Fruit fly (Drosophila melanogaster) whole organism, embryonic: ENCODE measurements around the gene Pak.

ENCODE experiments used
- Abd-B ChIP-seq: fragments of 200-800 bp; sonication (Bioruptor generic); optimal IDR thresholded peaks from 2 replicates; lab custom pipeline; 2018; ENCODE audit warnings: missing biosample characterization, mild to moderate bottlenecking, missing genetic modification characterization, moderate library complexity
- Atf3 ChIP-seq: fragments of 200-800 bp; sonication (Bioruptor generic); optimal IDR thresholded peaks from 3 replicates; lab custom pipeline; 2016; ENCODE audit warnings: missing biosample characterization, missing genetic modification characterization
- BEAF-32 ChIP-seq: fragments of 200-800 bp; sonication (Bioruptor generic); optimal IDR thresholded peaks from 3 replicates; lab custom pipeline; 2017; ENCODE audit warnings: missing biosample characterization, missing genetic modification characterization, mild to moderate bottlenecking, moderate library complexity, missing genetic modification reagents
- Bteb2 ChIP-seq: fragments of 200-800 bp; sonication (Bioruptor generic); optimal IDR thresholded peaks from 2 replicates; lab custom pipeline; 2016; ENCODE audit warnings: missing biosample characterization, missing genetic modification characterization
- CG10267 ChIP-seq: fragments of 200-800 bp; sonication (Bioruptor generic); optimal IDR thresholded peaks from 2 replicates; lab custom pipeline; 2018; ENCODE audit warnings: missing biosample characterization, mild to moderate bottlenecking, missing genetic modification characterization, moderate library complexity
- CG11560 ChIP-seq: fragments of 200-800 bp; sonication (Bioruptor generic); IDR thresholded peaks from 3 replicates; pipeline ENCODE4 v1.3.6; 2022; ENCODE audit warnings: missing biosample characterization, missing genetic modification characterization
- CG11696 ChIP-seq: fragments of 200-800 bp; sonication (Bioruptor generic); IDR thresholded peaks from 2 replicates; pipeline ENCODE4 v1.3.6; 2022; ENCODE audit warnings: missing biosample characterization, missing genetic modification characterization
- CG12659 ChIP-seq: fragments of 200-800 bp; sonication (Bioruptor generic); optimal IDR thresholded peaks from 3 replicates; lab custom pipeline; 2017; ENCODE audit warnings: mild to moderate bottlenecking, missing biosample characterization, missing genetic modification reagents, missing genetic modification characterization
- CG14441 ChIP-seq: fragments of 200-800 bp; sonication (Bioruptor generic); IDR thresholded peaks from 2 replicates; pipeline ENCODE4 v1.3.6; 2022; ENCODE audit warnings: missing biosample characterization, missing genetic modification characterization
- CG14710 ChIP-seq: fragments of 200-800 bp; sonication (Bioruptor generic); optimal IDR thresholded peaks from 3 replicates; lab custom pipeline; 2019; ENCODE audit warnings: missing biosample characterization, mild to moderate bottlenecking, missing genetic modification characterization, moderate library complexity
- CG1602 ChIP-seq: fragments of 200-800 bp; sonication (Bioruptor generic); optimal IDR thresholded peaks from 3 replicates; lab custom pipeline; 2016; ENCODE audit warnings: missing biosample characterization, missing genetic modification characterization
- CG16813 ChIP-seq: fragments of 200-800 bp; sonication (Bioruptor generic); IDR thresholded peaks from 3 replicates; pipeline ENCODE4 v1.3.6; 2022; ENCODE audit warnings: missing biosample characterization, missing genetic modification characterization; ENCODE audit not compliant: partially characterized antibody
- CG18011 ChIP-seq: fragments of 200-800 bp; sonication (Bioruptor generic); optimal IDR thresholded peaks from 2 replicates; lab custom pipeline; 2017; ENCODE audit warnings: missing biosample characterization, missing genetic modification characterization, mild to moderate bottlenecking, moderate library complexity, missing genotype
- CG2120 ChIP-seq: fragments of 200-800 bp; sonication (Bioruptor generic); optimal IDR thresholded peaks from 3 replicates; lab custom pipeline; 2016; ENCODE audit warnings: missing biosample characterization, missing genetic modification characterization
- CG2129 ChIP-seq: fragments of 200-800 bp; sonication (Bioruptor generic); IDR thresholded peaks from 2 replicates; pipeline ENCODE4 v1.3.6; 2022; ENCODE audit warnings: missing biosample characterization, missing genetic modification characterization; ENCODE audit not compliant: partially characterized antibody
- CG31441 ChIP-seq: fragments of 200-800 bp; sonication (Bioruptor generic); IDR thresholded peaks from 2 replicates; pipeline ENCODE4 v1.3.6; 2022; ENCODE audit warnings: missing biosample characterization, missing genetic modification characterization
- CG33557 ChIP-seq: fragments of 200-800 bp; sonication (Bioruptor generic); optimal IDR thresholded peaks from 2 replicates; lab custom pipeline; 2019; ENCODE audit warnings: missing biosample characterization, mild to moderate bottlenecking, missing genetic modification characterization, moderate library complexity
- CG34224 ChIP-seq: fragments of 200-800 bp; sonication (Bioruptor generic); IDR thresholded peaks from 3 replicates; pipeline ENCODE4 v1.3.6; 2022; ENCODE audit warnings: missing biosample characterization, missing genetic modification characterization; ENCODE audit not compliant: partially characterized antibody
- CG3995 ChIP-seq: fragments of 200-800 bp; sonication (Bioruptor generic); optimal IDR thresholded peaks from 3 replicates; lab custom pipeline; 2016; ENCODE audit warnings: missing biosample characterization, missing genetic modification characterization
- CG42726 ChIP-seq: fragments of 200-800 bp; sonication (Bioruptor generic); IDR thresholded peaks from 2 replicates; pipeline ENCODE4 v1.3.6; 2022; ENCODE audit warnings: missing biosample characterization, missing genetic modification characterization; ENCODE audit not compliant: partially characterized antibody
- CG6791 ChIP-seq: fragments of 200-800 bp; sonication (Bioruptor generic); IDR thresholded peaks from 3 replicates; pipeline ENCODE4 v1.3.6; 2022; ENCODE audit warnings: missing biosample characterization, missing genetic modification characterization; ENCODE audit not compliant: partially characterized antibody
- CG8290 ChIP-seq, 3 experiments: fragments of 200-800 bp; sonication (Bioruptor generic); optimal IDR thresholded peaks; 2 replicates each; lab custom pipeline; 2016 to 2019; ENCODE audit warnings: missing biosample characterization in 3 of 3, missing genetic modification characterization in 3 of 3, mild to moderate bottlenecking in 2 of 3, moderate library complexity in 1 of 3
- CG9932 ChIP-seq: fragments of 200-800 bp; sonication (Bioruptor generic); IDR thresholded peaks from 2 replicates; pipeline ENCODE4 v1.3.6; 2022; ENCODE audit warnings: missing biosample characterization, missing genetic modification characterization
- Deaf1 ChIP-seq: fragments of 200-800 bp; optimal IDR thresholded peaks from 3 replicates; lab custom pipeline; 2019; ENCODE audit warnings: missing biosample characterization, mild to moderate bottlenecking, missing genetic modification characterization, moderate library complexity
- Dll ChIP-seq: fragments of 200-800 bp; sonication (Bioruptor generic); IDR thresholded peaks from 4 replicates; pipeline ENCODE4 v1.3.6; 2022; ENCODE audit warnings: missing biosample characterization, missing genetic modification characterization; ENCODE audit not compliant: partially characterized antibody
- Doc3 ChIP-seq: fragments of 200-800 bp; sonication (Bioruptor generic); IDR thresholded peaks from 3 replicates; pipeline ENCODE4 v1.3.6; 2022; ENCODE audit warnings: missing biosample characterization, missing genetic modification characterization; ENCODE audit not compliant: partially characterized antibody
- Ptx1 ChIP-seq: fragments of 200-800 bp; sonication (Bioruptor generic); IDR thresholded peaks from 2 replicates; pipeline ENCODE4 v1.3.6; 2022; ENCODE audit warnings: missing biosample characterization, missing genetic modification characterization
- chinmo ChIP-seq: fragments of 200-800 bp; sonication (Bioruptor generic); IDR thresholded peaks from 4 replicates; pipeline ENCODE4 v1.3.6; 2022; ENCODE audit warnings: missing biosample characterization, missing genetic modification characterization; ENCODE audit not compliant: partially characterized antibody
- da ChIP-seq: fragments of 200-800 bp; sonication (Bioruptor generic); optimal IDR thresholded peaks from 2 replicates; lab custom pipeline; 2016; ENCODE audit warnings: missing biosample characterization, missing genetic modification characterization
- emc ChIP-seq: fragments of 200-800 bp; sonication (Bioruptor generic); optimal IDR thresholded peaks from 2 replicates; lab custom pipeline; 2016; ENCODE audit warnings: missing biosample characterization, missing genetic modification characterization
- eyg ChIP-seq: fragments of 200-800 bp; sonication (Bioruptor generic); optimal IDR thresholded peaks from 3 replicates; lab custom pipeline; 2016; ENCODE audit warnings: missing biosample characterization, missing genetic modification characterization
- gem ChIP-seq: fragments of 200-800 bp; sonication (Bioruptor generic); optimal IDR thresholded peaks from 2 replicates; lab custom pipeline; 2019; ENCODE audit warnings: missing biosample characterization, mild to moderate bottlenecking, missing genetic modification characterization, moderate library complexity
- gsb ChIP-seq: fragments of 200-800 bp; sonication (Bioruptor generic); IDR thresholded peaks from 2 replicates; pipeline ENCODE4 v1.3.6; 2022; ENCODE audit warnings: missing biosample characterization, missing genetic modification characterization
- mld ChIP-seq: fragments of 200-800 bp; sonication (Bioruptor generic); IDR thresholded peaks from 3 replicates; pipeline ENCODE4 v1.3.6; 2022; ENCODE audit warnings: missing biosample characterization, missing genetic modification characterization; ENCODE audit not compliant: partially characterized antibody
- nerfin-2 ChIP-seq: fragments of 200-800 bp; sonication (Bioruptor generic); IDR thresholded peaks from 2 replicates; pipeline ENCODE4 v1.3.6; 2022; ENCODE audit warnings: missing biosample characterization, missing genetic modification characterization; ENCODE audit not compliant: partially characterized antibody
- phol ChIP-seq: fragments of 200-800 bp; sonication (Bioruptor generic); optimal IDR thresholded peaks from 3 replicates; lab custom pipeline; 2018; ENCODE audit warnings: missing biosample characterization, mild to moderate bottlenecking, missing genetic modification characterization, moderate library complexity
- salm ChIP-seq: fragments of 200-800 bp; sonication (Bioruptor generic); optimal IDR thresholded peaks from 2 replicates; lab custom pipeline; 2018; ENCODE audit warnings: missing biosample characterization, mild to moderate bottlenecking, missing genetic modification characterization
- scrt ChIP-seq: fragments of 200-800 bp; sonication (Bioruptor generic); optimal IDR thresholded peaks from 2 replicates; lab custom pipeline; 2018; ENCODE audit warnings: missing biosample characterization, mild to moderate bottlenecking, missing genetic modification characterization, moderate library complexity
- sd ChIP-seq: fragments of 200-800 bp; sonication (Bioruptor generic); optimal IDR thresholded peaks from 3 replicates; lab custom pipeline; 2018; ENCODE audit warnings: missing biosample characterization, mild to moderate bottlenecking, missing genetic modification characterization, moderate library complexity
- sens ChIP-seq: fragments of 200-800 bp; sonication (Bioruptor generic); peaks from one replicate; lab custom pipeline; 2016; ENCODE audit warnings: missing biosample characterization, missing genetic modification characterization
- sim ChIP-seq: fragments of 200-800 bp; sonication (Bioruptor generic); IDR thresholded peaks from 2 replicates; pipeline ENCODE4 v1.3.6; 2022; ENCODE audit warnings: missing biosample characterization, missing genetic modification characterization
- sna ChIP-seq: fragments of 200-800 bp; sonication (Bioruptor generic); IDR thresholded peaks from 2 replicates; pipeline ENCODE4 v1.3.6; 2022; ENCODE audit warnings: missing biosample characterization, missing genetic modification characterization; ENCODE audit not compliant: partially characterized antibody
- tll ChIP-seq, 2 experiments: fragments of 200-800 bp in 1 of 2; fragments of >200 bp in 1 of 2; sonication (Bioruptor generic) in 1 of 2; optimal IDR thresholded peaks; 2 replicates each; lab custom pipeline; 2017 to 2019; ENCODE audit warnings: missing biosample characterization in 2 of 2, missing genetic modification characterization in 2 of 2, mild to moderate bottlenecking in 1 of 2, moderate library complexity in 1 of 2
- tna ChIP-seq: fragments of 200-800 bp; sonication (Bioruptor generic); IDR thresholded peaks from 2 replicates; pipeline ENCODE4 v1.3.6; 2022; ENCODE audit warnings: missing biosample characterization, missing genetic modification characterization; ENCODE audit not compliant: partially characterized antibody
- trem ChIP-seq: fragments of 200-800 bp; optimal IDR thresholded peaks from 3 replicates; lab custom pipeline; 2019; ENCODE audit warnings: missing biosample characterization, mild to moderate bottlenecking, missing genetic modification characterization, moderate library complexity
- vnd ChIP-seq: fragments of 200-800 bp; sonication (Bioruptor generic); IDR thresholded peaks from 3 replicates; pipeline ENCODE4 v1.3.6; 2022; ENCODE audit warnings: missing biosample characterization, missing genetic modification characterization; ENCODE audit not compliant: partially characterized antibody
- zen2 ChIP-seq: fragments of 200-800 bp; sonication (Bioruptor generic); IDR thresholded peaks from 3 replicates; pipeline ENCODE4 v1.3.6; 2022; ENCODE audit warnings: missing biosample characterization, missing genetic modification characterization; ENCODE audit not compliant: partially characterized antibody
- zfh2 ChIP-seq: fragments of 200-800 bp; sonication (Bioruptor generic); optimal IDR thresholded peaks from 2 replicates; lab custom pipeline; 2016; ENCODE audit warnings: missing biosample characterization, missing genetic modification characterization

The Pak gene

DNA sequence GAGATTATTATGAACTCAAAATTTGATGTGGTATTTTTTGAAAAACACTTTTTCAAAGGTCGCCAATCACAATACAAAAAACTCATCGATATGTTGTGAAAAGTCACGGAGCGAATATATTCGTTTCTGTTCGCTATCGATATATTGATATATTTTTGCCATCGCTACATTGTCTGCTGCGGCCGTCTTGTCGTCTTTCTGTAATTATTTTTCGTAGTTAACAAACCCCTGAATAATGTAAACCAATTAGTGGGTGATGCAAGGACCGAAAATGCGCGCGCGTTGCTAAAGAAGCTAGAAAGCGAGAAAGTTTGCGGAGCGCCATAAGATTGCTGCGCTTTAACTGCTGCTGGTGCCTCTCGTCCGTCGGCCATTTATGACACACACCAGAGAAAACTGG, at the start of gene Pak:
Gene Pak, plus strand, starts transcription at position 142 of the 400 bp plus-strand sequence.
- TF ChIP-seq CG18011 (GFP tag; lab: Kevin White, UChicago) = no peak
- TF ChIP-seq gsb (GFP tag; lab: Robert Waterston, UW) = no peak
- peak; percentile 95 for TF ChIP-seq CG42726 (GFP tag; lab: Robert Waterston, UW)
- TF ChIP-seq Doc3 = peak; percentile 91
- TF ChIP-seq salm (tag; lab: Kevin White, UChicago) = no peak
- TF ChIP-seq CG11560 (tag; lab: Robert Waterston, UW) = peak; percentile 97
- TF ChIP-seq Dll (GFP tag; lab: Robert Waterston, UW) = peak; percentile 94
- peak; percentile 98 for TF ChIP-seq CG3995 (GFP tag; lab: Kevin White, UChicago)
- TF ChIP-seq CG9932 = peak; percentile 46; the same call in 1 of the 2 replicates
- TF ChIP-seq Deaf1 (tag; lab: Kevin White, UChicago) = no peak
- TF ChIP-seq sim (GFP tag; lab: Robert Waterston, UW) = no peak
- TF ChIP-seq CG16813 (GFP tag; lab: Robert Waterston, UW) = peak; percentile 95
- TF ChIP-seq eyg (GFP tag; lab: Kevin White, UChicago) = peak; percentile 33
- TF ChIP-seq tna (GFP tag; lab: Robert Waterston, UW) = peak; percentile 93
- no peak for TF ChIP-seq CG14441 (GFP tag; lab: Robert Waterston, UW)
- TF ChIP-seq sens (GFP tag; lab: Kevin White, UChicago) = peak; percentile 80
- TF ChIP-seq nerfin-2 (GFP tag; lab: Robert Waterston, UW) = peak; percentile 82
- TF ChIP-seq Atf3 = no peak
- TF ChIP-seq CG6791 (GFP tag; lab: Robert Waterston, UW) = peak; percentile 96
- TF ChIP-seq CG12659 (GFP tag; lab: Kevin White, UChicago) = peak; percentile 62
- TF ChIP-seq gem = peak; percentile 46
- TF ChIP-seq CG8290 (GFP tag; optimal IDR thresholded peaks at IDR 0.05; lab: Kevin White, UChicago) = peak; percentile 43
- TF ChIP-seq CG8290 (tag; optimal IDR thresholded peaks at IDR 0.05; lab: Kevin White, UChicago) = peak in 1 of 2 experiments; percentile 56
- TF ChIP-seq CG14710 (tag; lab: Kevin White, UChicago) = peak; percentile 43
- TF ChIP-seq mld (GFP tag; lab: Robert Waterston, UW) = peak; percentile 93
- peak; percentile 12 for TF ChIP-seq Abd-B (GFP tag; lab: Kevin White, UChicago)
- TF ChIP-seq CG1602 (GFP tag; lab: Kevin White, UChicago) = no peak
- TF ChIP-seq da (GFP tag; lab: Kevin White, UChicago) = peak; percentile 11
- no peak for TF ChIP-seq Bteb2 (GFP tag; lab: Kevin White, UChicago)
- no peak for TF ChIP-seq Ptx1 (GFP tag; lab: Robert Waterston, UW)
- no peak for TF ChIP-seq CG33557 (GFP tag; lab: Kevin White, UChicago)
- TF ChIP-seq scrt (GFP tag; lab: Kevin White, UChicago) = no peak
- peak; percentile 7 for TF ChIP-seq zfh2 (GFP tag; lab: Kevin White, UChicago)
- TF ChIP-seq phol (tag; lab: Kevin White, UChicago) = peak; percentile 57
- peak; percentile 95 for TF ChIP-seq BEAF-32 (GFP tag; lab: Kevin White, UChicago)
- TF ChIP-seq CG10267 (tag; lab: Kevin White, UChicago) = peak; percentile 27
- TF ChIP-seq trem (tag; lab: Kevin White, UChicago) = peak; percentile 54
- TF ChIP-seq CG2129 (GFP tag; lab: Robert Waterston, UW) = peak; percentile 76
- TF ChIP-seq vnd = peak; percentile 95
- TF ChIP-seq CG2120 (GFP tag; lab: Kevin White, UChicago) = peak; percentile 26
- TF ChIP-seq CG34224 (GFP tag; lab: Robert Waterston, UW) = peak; percentile 86
- TF ChIP-seq tll (GFP tag; optimal IDR thresholded peaks at IDR 0.05; lab: Kevin White, UChicago) = peak in 1 of 2 experiments; percentile 36
- TF ChIP-seq zen2 (GFP tag; lab: Robert Waterston, UW) = peak; percentile 90
- peak; percentile 92 for TF ChIP-seq sna (GFP tag; lab: Robert Waterston, UW)
- TF ChIP-seq sd (tag; lab: Kevin White, UChicago) = no peak
- TF ChIP-seq CG31441 (GFP tag; lab: Robert Waterston, UW) = peak; percentile 45; the same call in 1 of the 2 replicates
- no peak for TF ChIP-seq emc (GFP tag; lab: Kevin White, UChicago)
- TF ChIP-seq chinmo (GFP tag; lab: Robert Waterston, UW) = peak; percentile 89; the same call in 2 of the 4 replicates
- no peak for TF ChIP-seq CG11696 (GFP tag; lab: Robert Waterston, UW)
